Worm (Caenorhabditis elegans) whole organism, L4 larva: ENCODE data around the gene prp-19.

ENCODE experiments used
- ceh-62 ChIP-seq: sonication (generic microtip); optimal IDR thresholded peaks from 2 replicates; lab custom pipeline; 2017; ENCODE audit warnings: missing biosample characterization, missing genetic modification characterization
- gei-8 ChIP-seq: fragments of 200-800 bp; sonication (Bioruptor generic); optimal IDR thresholded peaks from 2 replicates; lab custom pipeline; 2018; ENCODE audit warnings: mild to moderate bottlenecking, missing genetic modification characterization, missing compliant biosample characterization
- lin-1 ChIP-seq: fragments of 200-800 bp; sonication (Bioruptor generic); IDR thresholded peaks from 2 replicates; pipeline ENCODE4 v1.3.6; 2022; ENCODE audit warnings: missing genetic modification reagents, missing genetic modification characterization, missing compliant biosample characterization
- lin-13 ChIP-seq: fragments of 150-350 bp; optimal IDR thresholded peaks from 2 replicates; lab custom pipeline; 2014; ENCODE audit warnings: missing biosample characterization, missing genetic modification reagents, missing genetic modification characterization
- nhr-10 ChIP-seq: fragments of 150-350 bp; optimal IDR thresholded peaks from 2 replicates; lab custom pipeline; 2014; ENCODE audit warnings: missing biosample characterization, missing genetic modification characterization
- nhr-25 ChIP-seq: sonication (generic microtip); optimal IDR thresholded peaks from 2 replicates; lab custom pipeline; 2017; ENCODE audit warnings: missing genetic modification characterization, mild to moderate bottlenecking, missing compliant biosample characterization, antibody characterized with exemption, moderate library complexity, borderline replicate concordance; ENCODE audit not compliant: insufficient read depth
- nhr-28 ChIP-seq: fragments of 150-350 bp; optimal IDR thresholded peaks from 2 replicates; lab custom pipeline; 2014; ENCODE audit warnings: missing biosample characterization, missing genetic modification characterization
- unc-130 ChIP-seq: sonication (generic microtip); optimal IDR thresholded peaks from 2 replicates; lab custom pipeline; 2016; ENCODE audit warnings: missing genetic modification reagents, missing genetic modification characterization, missing compliant biosample characterization

- TF ChIP-seq gei-8 (GFP tag; lab: Kevin White, UChicago) (no peak), nhr-28 (tag; lab: Kevin White, UChicago) (no peak), unc-130 (GFP tag; lab: Kevin White, UChicago) (no peak), nhr-25 (tag; lab: Kevin White, UChicago) (no peak), ceh-62 (no peak), lin-1 (no peak), lin-13 (GFP tag; lab: Kevin White, UChicago) (no peak), nhr-10 (tag; lab: Kevin White, UChicago) (no peak)
Observed at ce11 chrIII:5155393-5155792, 16.5 kb downstream of the prp-19 start.
